Worm (Caenorhabditis elegans) whole organism, L4 larva: ENCODE measurements around the gene clec-203.

Experiments used
- ZK546.5 ChIP-seq, 2 experiments: sonication (generic microtip); optimal IDR thresholded peaks; 2 replicates each; lab custom pipeline; 2017; ENCODE audit warnings: missing biosample characterization in 2 of 2, missing genetic modification characterization in 2 of 2
- ama-1 ChIP-seq: fragments of 150-350 bp; optimal IDR thresholded peaks from 2 replicates; lab custom pipeline; 2014; ENCODE audit warnings: inconsistent platforms, mixed read lengths
- ceh-20 ChIP-seq: fragments of 200-800 bp; sonication (Bioruptor generic); IDR thresholded peaks from 2 replicates; pipeline ENCODE4 v1.3.6; 2022; ENCODE audit warnings: missing genetic modification reagents, missing genetic modification characterization, missing compliant biosample characterization
- ceh-28 ChIP-seq: fragments of 150-350 bp; optimal IDR thresholded peaks from 2 replicates; lab custom pipeline; 2014; ENCODE audit warnings: missing biosample characterization, missing genetic modification reagents, missing genetic modification characterization
- ceh-82 ChIP-seq: sonication (generic microtip); optimal IDR thresholded peaks from 2 replicates; lab custom pipeline; 2017; ENCODE audit warnings: missing biosample characterization, missing genetic modification characterization
- egl-27 ChIP-seq: sonication (generic microtip); optimal IDR thresholded peaks from 3 replicates; lab custom pipeline; 2017; ENCODE audit warnings: missing biosample characterization, missing genetic modification reagents, missing genetic modification characterization
- hlh-30 ChIP-seq: sonication (generic microtip); optimal IDR thresholded peaks from 2 replicates; lab custom pipeline; 2017; ENCODE audit warnings: antibody characterized with exemption, mild to moderate bottlenecking, missing genetic modification characterization, missing compliant biosample characterization; ENCODE audit not compliant: insufficient read depth
- nhr-11 ChIP-seq: fragments of 150-350 bp; optimal IDR thresholded peaks from 2 replicates; lab custom pipeline; 2014; ENCODE audit warnings: missing biosample characterization, missing genetic modification characterization
- nhr-41 ChIP-seq: fragments of 200-800 bp; sonication (Bioruptor generic); IDR thresholded peaks from 2 replicates; pipeline ENCODE4 v1.3.6; 2022; ENCODE audit warnings: missing genetic modification reagents, missing genetic modification characterization, missing compliant biosample characterization
- nhr-77 ChIP-seq: fragments of 150-350 bp; optimal IDR thresholded peaks from 2 replicates; lab custom pipeline; 2014; ENCODE audit warnings: missing biosample characterization, missing genetic modification characterization
- snpc-4 ChIP-seq: fragments of 150-350 bp; optimal IDR thresholded peaks from 2 replicates; lab custom pipeline; 2014; ENCODE audit warnings: missing biosample characterization, missing genetic modification characterization
- ztf-11 ChIP-seq: fragments of 150-350 bp; optimal IDR thresholded peaks from 2 replicates; lab custom pipeline; 2014; ENCODE audit warnings: missing biosample characterization, missing genetic modification characterization

- TF ChIP-seq ZK546.5 (tag; optimal IDR thresholded peaks at IDR 0.05; lab: Kevin White, UChicago) (no peak), ztf-11 (tag; lab: Kevin White, UChicago) (no peak), nhr-77 (tag; lab: Kevin White, UChicago) (no peak), ama-1 (lab: Kevin White, UChicago) (no peak), snpc-4 (tag; lab: Kevin White, UChicago) (no peak), ceh-28 (tag; lab: Kevin White, UChicago) (no peak), ceh-20 (GFP tag; lab: Robert Waterston, UW) (no peak), nhr-11 (tag; lab: Kevin White, UChicago) (no peak), nhr-41 (GFP tag; lab: Robert Waterston, UW) (no peak), hlh-30 (no peak), egl-27 (no peak), ceh-82 (no peak)
Observed at ce11 chrV:1112658-1113057, 24.6 kb downstream of the clec-203 start, which contains the start of gene Y50D4B.1.
